Worm (Caenorhabditis elegans) whole organism, L4 larva: ENCODE measurements around the gene F02E11.3.

Experiments
- aha-1 ChIP-seq: fragments of 150-350 bp; peaks from one replicate; lab custom pipeline; 2014; ENCODE audit warnings: missing biosample characterization, missing genetic modification characterization
- daf-16 ChIP-seq, 3 experiments: sonication (generic microtip); optimal IDR thresholded peaks; 2 replicates each; lab custom pipeline; 2016 to 2017; ENCODE audit warnings: missing genetic modification characterization in 3 of 3, missing genetic modification reagents in 3 of 3, mild to moderate bottlenecking in 2 of 3, missing compliant biosample characterization in 2 of 3, missing biosample characterization in 1 of 3, moderate library complexity in 1 of 3
- lin-15B ChIP-seq: fragments of 150-350 bp; sonication (generic microtip); optimal IDR thresholded peaks from 3 replicates; lab custom pipeline; 2014; ENCODE audit warnings: missing biosample characterization, missing genetic modification characterization
- madf-9 ChIP-seq: fragments of 200-800 bp; sonication (Bioruptor generic); conservative IDR thresholded peaks from 2 replicates; pipeline ENCODE4 v1.3.6; 2022; ENCODE audit warnings: missing genetic modification reagents, missing genetic modification characterization, missing compliant biosample characterization

The F02E11.3 gene

ce11 chrII:3224631-3225030 lies 50.2 kb downstream of the F02E11.3 start, which contains the start of gene ZC239.15:
Gene ZC239.15 (minus strand): TSS chrII:3224731.
- TF ChIP-seq aha-1 (tag; lab: Kevin White, UChicago) (peak; percentile 16), madf-9 (no peak), lin-15B (tag; lab: Kevin White, UChicago) (no peak), daf-16 (GFP tag; optimal IDR thresholded peaks at IDR 0.05; lab: Kevin White, UChicago) (no peak), daf-16 (tag; optimal IDR thresholded peaks at IDR 0.05; lab: Kevin White, UChicago) (peak; percentile 2)
